Worm (Caenorhabditis elegans): ENCODE results near the gene F53F4.18.

Gene F53F4.18

ce11 chrV:13613870-13614269, 23.9 kb downstream of the F53F4.18 start, which contains the start of gene F53F4.7:
Gene F53F4.7, minus strand, starts transcription at chrV:13613970.
- TF ChIP-seq ceh-79 (tag; optimal IDR thresholded peaks at IDR 0.05): no peak
- TF ChIP-seq attf-3 (GFP tag; conservative IDR thresholded peaks at IDR 0.05): no peak
- TF ChIP-seq gei-17 (GFP tag; optimal IDR thresholded peaks at IDR 0.05): no peak
- no peak for TF ChIP-seq tlf-1 (GFP tag; optimal IDR thresholded peaks at IDR 0.05)
- no peak for TF ChIP-seq B0336.3 (GFP tag; IDR thresholded peaks at IDR 0.05)
- no peak for TF ChIP-seq ccch-3 (GFP tag; optimal IDR thresholded peaks at IDR 0.05)
- TF ChIP-seq aptf-2 (GFP tag; conservative IDR thresholded peaks at IDR 0.05): no peak
- TF ChIP-seq somi-1 (GFP tag; optimal IDR thresholded peaks at IDR 0.05): no peak
- no peak for TF ChIP-seq dpff-1 (tag; optimal IDR thresholded peaks at IDR 0.05)
- no peak for TF ChIP-seq nhr-27 (tag; optimal IDR thresholded peaks at IDR 0.05)
- TF ChIP-seq F23B12.7 (tag; optimal IDR thresholded peaks at IDR 0.05; ENCODE audit: insufficient read depth): no peak
- no peak for TF ChIP-seq F57A8.1 (GFP tag; optimal IDR thresholded peaks at IDR 0.05)
- no peak for TF ChIP-seq dpl-1 (GFP tag; optimal IDR thresholded peaks at IDR 0.05)
- TF ChIP-seq sptf-2 (GFP tag; optimal IDR thresholded peaks at IDR 0.05): no peak
- no peak for TF ChIP-seq T26A5.8 (tag; optimal IDR thresholded peaks at IDR 0.05)
- no peak for TF ChIP-seq tbx-9 (tag; optimal IDR thresholded peaks at IDR 0.05; ENCODE audit: borderline replicate concordance)
- TF ChIP-seq unc-130 (GFP tag; optimal IDR thresholded peaks at IDR 0.05): no peak
- no peak for TF ChIP-seq hmg-20 (GFP tag; IDR thresholded peaks at IDR 0.05)
- TF ChIP-seq F39B2.1 (GFP tag; IDR thresholded peaks at IDR 0.05): no peak
- TF ChIP-seq ztf-3 (GFP tag; optimal IDR thresholded peaks at IDR 0.05): no peak

DNA sequence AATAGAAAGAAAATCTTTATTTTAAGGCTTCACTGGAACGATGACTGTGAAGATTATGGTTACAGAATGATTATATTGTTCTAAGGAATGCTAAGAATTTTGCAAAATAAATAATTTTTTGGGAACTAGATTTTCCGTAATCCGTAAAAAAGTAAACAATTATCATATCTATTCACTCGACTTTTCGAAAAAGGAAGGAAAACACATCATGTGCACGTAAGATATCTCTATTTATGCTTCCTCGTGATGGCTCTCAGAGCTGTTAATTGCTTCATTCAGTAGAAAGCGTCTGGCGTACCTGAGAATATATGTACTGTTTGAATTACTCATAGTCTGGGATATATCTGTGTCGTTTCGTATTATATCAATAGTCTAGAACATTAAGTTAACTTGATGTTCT, 29.8 kb downstream of the F53F4.18 start, which contains the start of gene srd-11:
TSS of gene srd-11 (minus strand) at position 101 of the 400 bp plus-strand sequence.
- TF ChIP-seq hrde-1 (tag; optimal IDR thresholded peaks at IDR 0.05; ENCODE audit: borderline replicate concordance) (no peak), mes-4 (tag; optimal IDR thresholded peaks at IDR 0.05) (no peak), sdz-38 (tag; optimal IDR thresholded peaks at IDR 0.05) (no peak), hmg-1.2 (GFP tag; IDR thresholded peaks at IDR 0.05) (no peak), Y67H2A.10 (GFP tag; conservative IDR thresholded peaks at IDR 0.05) (no peak), ceh-58 (GFP tag; IDR thresholded peaks at IDR 0.05) (no peak), cebp-2 (GFP tag; IDR thresholded peaks at IDR 0.05) (no peak), ztf-25 (GFP tag; IDR thresholded peaks at IDR 0.05) (no peak), F52B5.7 (tag; optimal IDR thresholded peaks at IDR 0.05) (no peak), repo-1 (tag; optimal IDR thresholded peaks at IDR 0.05) (no peak), unc-62 (GFP tag; optimal IDR thresholded peaks at IDR 0.05) (no peak), athp-1 (tag; optimal IDR thresholded peaks at IDR 0.05) (no peak), tlf-1 (GFP tag; optimal IDR thresholded peaks at IDR 0.05) (no peak), ccch-3 (GFP tag; optimal IDR thresholded peaks at IDR 0.05) (no peak), madf-10 (tag; optimal IDR thresholded peaks at IDR 0.05) (no peak), lir-1 (GFP tag; conservative IDR thresholded peaks at IDR 0.05) (no peak), K12H6.12 (tag; optimal IDR thresholded peaks at IDR 0.05) (no peak), ztf-26 (tag; optimal IDR thresholded peaks at IDR 0.05) (no peak)

DNA sequence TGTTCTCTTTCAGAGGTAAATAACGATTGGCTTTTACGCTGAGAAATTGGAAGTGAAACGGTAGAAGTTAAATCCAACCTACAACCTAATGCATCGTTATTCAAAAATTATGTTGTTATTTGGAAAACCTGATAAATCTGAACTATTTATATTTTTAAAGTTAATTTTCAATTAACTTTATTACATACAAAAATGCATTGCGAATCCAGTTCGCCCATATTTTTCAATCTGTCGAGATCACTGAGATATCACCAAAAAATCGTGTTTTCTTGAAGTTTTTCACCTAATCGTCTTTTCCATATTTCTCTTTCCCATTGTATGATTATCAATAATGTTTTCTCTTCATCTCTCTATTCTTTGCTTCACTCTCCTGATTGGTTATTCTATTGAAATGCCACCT, 30.8 kb downstream of the F53F4.18 start, which contains the start of gene F53F4.15:
TSS of gene F53F4.15 (plus strand) at position 301 of the 400 bp plus-strand sequence.
- TF ChIP-seq snpc-4 (GFP tag; optimal IDR thresholded peaks at IDR 0.05): no peak
- TF ChIP-seq snpc-4 (tag; optimal IDR thresholded peaks at IDR 0.05): no peak
- no peak for TF ChIP-seq Y53G8AR.9 (GFP tag; conservative IDR thresholded peaks at IDR 0.05)
- no peak for TF ChIP-seq zim-3 (tag; optimal IDR thresholded peaks at IDR 0.05)
